Worm (Caenorhabditis elegans): ENCODE measurements around the gene R148.4.
A peak's percentile ranks its signal among the peaks of the same experiment; 100 is the strongest.

The R148.4 gene

DNA sequence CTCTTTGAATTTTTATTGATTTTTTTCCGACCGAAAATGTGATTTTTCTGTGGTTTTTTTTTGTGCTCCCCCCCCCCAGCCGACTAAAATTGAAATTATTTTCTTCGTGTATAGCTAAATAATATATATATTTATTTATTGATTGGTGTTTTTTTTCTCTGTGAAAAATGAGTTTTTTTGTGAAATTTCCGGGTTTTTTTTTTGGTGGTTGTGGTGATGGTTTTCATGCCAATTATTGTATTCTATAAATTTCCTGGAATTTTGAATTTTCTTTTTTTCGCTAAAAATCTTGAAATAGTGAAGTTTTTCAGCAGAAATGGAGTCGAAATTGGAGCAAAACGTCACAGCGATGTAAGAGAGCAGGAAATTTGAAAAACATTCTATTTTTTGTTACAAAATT lies 12.0 kb downstream of the R148.4 start, which contains the start of gene lmtr-5:
TSS of gene lmtr-5 (plus strand) at position 301 of the 400 bp plus-strand sequence.
- no peak for TF ChIP-seq ceh-8 (GFP tag; optimal IDR thresholded peaks at IDR 0.05)
- no peak for TF ChIP-seq lin-13 (GFP tag; optimal IDR thresholded peaks at IDR 0.05)
- TF ChIP-seq zag-1 (tag; optimal IDR thresholded peaks at IDR 0.05): no peak
- TF ChIP-seq fkh-8 (tag; optimal IDR thresholded peaks at IDR 0.05): no peak
- no peak for TF ChIP-seq blmp-1 (tag; optimal IDR thresholded peaks at IDR 0.05)
- TF ChIP-seq nhr-20 (tag; optimal IDR thresholded peaks at IDR 0.05): no peak
- no peak for TF ChIP-seq sup-37 (GFP tag; optimal IDR thresholded peaks at IDR 0.05)
- no peak for TF ChIP-seq lin-14 (GFP tag; optimal IDR thresholded peaks at IDR 0.05)
- TF ChIP-seq fkh-10 (GFP tag; optimal IDR thresholded peaks at IDR 0.05): no peak

DNA sequence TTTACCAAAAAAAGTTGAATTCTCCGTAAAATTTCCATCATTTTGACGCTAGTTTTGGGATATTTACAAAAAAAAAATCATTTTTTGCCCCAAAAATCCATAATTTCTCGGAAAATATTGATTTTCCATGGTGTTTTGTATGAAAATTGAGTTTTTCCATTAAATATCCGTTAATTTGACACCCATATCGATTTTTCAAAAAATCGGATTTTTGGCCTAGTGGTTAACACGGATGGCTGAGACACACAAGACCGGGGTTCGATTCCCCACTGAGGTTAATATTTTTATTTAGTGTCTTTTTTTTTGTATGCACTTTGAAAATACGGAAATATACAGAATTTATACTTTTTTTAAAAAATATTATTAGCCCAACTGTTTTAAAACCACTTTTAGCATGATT lies 13.8 kb downstream of the R148.4 start:
- TF ChIP-seq efl-1 (optimal IDR thresholded peaks at IDR 0.05) (no peak), efl-1 (GFP tag; optimal IDR thresholded peaks at IDR 0.05 in 1 of 2) (peak in 1 of 2 experiments; percentile 64), ces-1 (GFP tag; optimal IDR thresholded peaks at IDR 0.05) (no peak), lir-3 (tag; optimal IDR thresholded peaks at IDR 0.05; ENCODE audit: poor library complexity) (no peak)

DNA sequence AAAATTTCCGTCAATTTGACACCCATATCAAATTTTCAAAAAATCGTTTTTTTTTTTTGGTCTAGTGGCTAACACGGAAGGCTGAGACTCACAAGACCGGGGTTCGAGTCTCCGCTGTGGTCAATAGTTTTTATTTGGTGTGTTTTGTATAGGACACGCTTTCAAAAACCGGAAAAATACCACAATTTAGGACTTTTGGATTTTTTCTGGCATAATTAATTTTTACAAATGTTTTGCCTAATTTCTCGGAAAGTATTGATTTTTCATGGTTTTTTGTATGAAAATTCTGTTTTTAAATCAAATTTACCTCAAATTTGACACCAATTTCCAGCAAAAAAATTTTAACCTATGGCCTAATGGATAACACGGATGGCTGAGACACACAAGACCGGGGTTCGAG lies 14.6 kb downstream of the R148.4 start, which contains the start of gene mks-1:
TSS of gene mks-1 (plus strand) at position 301 of the 400 bp plus-strand sequence.
- TF ChIP-seq dpl-1 (GFP tag; optimal IDR thresholded peaks at IDR 0.05) (no peak), unc-98 (GFP tag; IDR thresholded peaks at IDR 0.05) (no peak), tlp-1 (tag; optimal IDR thresholded peaks at IDR 0.05) (no peak), mef-2 (tag; optimal IDR thresholded peaks at IDR 0.05) (no peak), tbx-2 (tag; optimal IDR thresholded peaks at IDR 0.05) (no peak), ztf-4 (tag; optimal IDR thresholded peaks at IDR 0.05) (no peak), zip-4 (GFP tag; optimal IDR thresholded peaks at IDR 0.05) (no peak), hlh-4 (tag; optimal IDR thresholded peaks at IDR 0.05) (no peak), C34B4.2 (tag; optimal IDR thresholded peaks at IDR 0.05) (no peak), ces-1 (GFP tag; optimal IDR thresholded peaks at IDR 0.05) (no peak), nhr-20 (tag; optimal IDR thresholded peaks at IDR 0.05) (no peak), mab-9 (GFP tag; IDR thresholded peaks at IDR 0.05) (no peak), efl-1 (optimal IDR thresholded peaks at IDR 0.05) (no peak), efl-1 (GFP tag; optimal IDR thresholded peaks at IDR 0.05 in 1 of 2) (no peak), unc-62 (GFP tag; optimal IDR thresholded peaks at IDR 0.05) (no peak), sptf-1 (tag; optimal IDR thresholded peaks at IDR 0.05) (no peak), egl-13 (tag; optimal IDR thresholded peaks at IDR 0.05) (no peak), snu-23 (GFP tag; optimal IDR thresholded peaks at IDR 0.05) (no peak), unc-86 (tag; optimal IDR thresholded peaks at IDR 0.05) (no peak)

DNA sequence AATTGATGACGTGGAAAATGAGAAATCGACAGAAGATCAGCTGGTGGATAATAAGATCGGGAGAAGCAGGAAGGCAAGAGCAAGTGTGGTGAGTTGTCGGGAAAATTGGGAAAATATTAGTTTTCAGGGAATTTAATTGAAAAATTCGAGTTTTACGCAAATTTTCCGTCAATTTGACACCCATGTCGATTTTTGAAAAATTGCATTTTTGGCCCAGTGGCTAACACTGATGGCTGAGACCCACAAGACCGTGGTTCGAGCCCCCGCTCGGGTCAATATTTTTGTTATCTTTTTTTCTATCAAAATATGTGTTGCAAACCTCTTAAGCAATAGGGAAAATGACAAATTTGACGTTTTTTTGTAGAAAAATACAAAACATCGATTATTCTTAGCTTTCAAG lies 17.2 kb downstream of the R148.4 start:
- no peak for TF ChIP-seq mep-1 (tag; optimal IDR thresholded peaks at IDR 0.05)
- no peak for TF ChIP-seq unc-62 (GFP tag; optimal IDR thresholded peaks at IDR 0.05)
- no peak for TF ChIP-seq C34B4.2 (tag; optimal IDR thresholded peaks at IDR 0.05)
- no peak for TF ChIP-seq nhr-237 (tag; optimal IDR thresholded peaks at IDR 0.05)
- no peak for TF ChIP-seq fos-1 (tag; optimal IDR thresholded peaks at IDR 0.05)
- no peak for TF ChIP-seq ceh-63 (GFP tag; optimal IDR thresholded peaks at IDR 0.05)
- TF ChIP-seq nhr-20 (tag; optimal IDR thresholded peaks at IDR 0.05): no peak
- TF ChIP-seq C16A3.4 (tag; optimal IDR thresholded peaks at IDR 0.05): no peak
- no peak for TF ChIP-seq pag-3 (tag; optimal IDR thresholded peaks at IDR 0.05; ENCODE audit: borderline replicate concordance, insufficient read depth)

DNA sequence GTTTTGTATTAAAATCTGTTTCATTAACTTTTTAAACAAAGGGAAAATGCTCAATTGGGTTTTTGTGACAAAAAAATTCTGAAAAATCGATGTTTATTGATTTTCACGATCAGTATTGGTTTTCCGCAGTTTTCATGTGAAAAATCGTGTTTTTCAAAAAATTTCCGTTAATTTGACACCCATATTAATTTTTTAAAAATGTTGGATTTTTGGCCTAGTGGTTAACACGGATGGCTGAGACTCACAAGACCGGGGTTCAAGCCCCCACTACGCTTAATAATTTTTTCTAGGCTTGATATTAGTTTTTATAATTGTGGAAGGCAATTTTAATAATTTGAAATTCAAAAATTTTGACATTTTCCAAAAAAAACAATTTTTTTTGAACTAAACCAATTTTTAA lies 19.3 kb downstream of the R148.4 start:
- no peak for TF ChIP-seq mep-1 (tag; optimal IDR thresholded peaks at IDR 0.05)
- TF ChIP-seq lin-39 (tag; optimal IDR thresholded peaks at IDR 0.05): no peak
- TF ChIP-seq vab-15 (tag; optimal IDR thresholded peaks at IDR 0.05): no peak
- no peak for TF ChIP-seq ztf-11 (tag; optimal IDR thresholded peaks at IDR 0.05)
- TF ChIP-seq lin-15B (tag; optimal IDR thresholded peaks at IDR 0.05): no peak
- TF ChIP-seq nhr-28 (tag; optimal IDR thresholded peaks at IDR 0.05): no peak
- no peak for TF ChIP-seq nhr-90 (tag; optimal IDR thresholded peaks at IDR 0.05; ENCODE audit: poor library complexity)
